Worm (Caenorhabditis elegans): ENCODE data around the gene arrd-23.

DNA sequence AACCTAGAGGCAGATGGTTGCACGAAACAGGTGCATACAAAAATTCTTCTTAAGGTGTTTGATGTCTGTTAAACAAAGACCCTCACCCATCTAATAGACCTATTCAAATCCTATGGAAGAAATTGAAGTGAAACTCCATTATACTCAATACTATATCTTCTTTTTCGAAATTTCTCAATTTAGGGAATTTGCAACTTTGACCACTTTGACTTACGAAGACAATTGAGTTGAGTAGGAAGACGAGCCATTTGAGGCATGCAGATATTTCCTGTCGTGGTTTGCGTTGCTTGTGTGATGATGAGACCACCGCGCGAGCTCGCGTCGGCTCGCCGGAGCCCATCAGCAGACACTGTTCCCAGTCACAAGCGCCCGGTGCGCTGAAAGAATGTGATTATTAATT is 15.1 kb upstream of the arrd-23 start:
- TF ChIP-seq nhr-11 (tag; optimal IDR thresholded peaks at IDR 0.05) (no peak), ama-1 (optimal IDR thresholded peaks at IDR 0.05) (no peak), ztf-11 (tag; optimal IDR thresholded peaks at IDR 0.05) (no peak), elt-3 (tag; optimal IDR thresholded peaks at IDR 0.05) (no peak), fos-1 (tag; optimal IDR thresholded peaks at IDR 0.05) (no peak), elt-1 (tag; optimal IDR thresholded peaks at IDR 0.05) (no peak), mdl-1 (tag; optimal IDR thresholded peaks at IDR 0.05) (no peak), lsy-2 (tag; optimal IDR thresholded peaks at IDR 0.05) (no peak), unc-62 (GFP tag; optimal IDR thresholded peaks at IDR 0.05) (no peak), R02D3.7 (tag; optimal IDR thresholded peaks at IDR 0.05) (no peak), ZK546.5 (tag; optimal IDR thresholded peaks at IDR 0.05) (no peak)
